Worm (Caenorhabditis elegans): ENCODE results near the gene srlf-23.
"Not testable (repeated sequence)": the region's sequence is repeated elsewhere in the genome, so short reads cannot be mapped to it uniquely, and the experiment has no call there.

The srlf-23 gene

ce11 chrV:904232-904983, 11.1 kb upstream of the srlf-23 start, which contains the start of gene trm-2A:
trm-2A (plus strand) TSS chrV:904963.
- TF ChIP-seq hmg-4 (GFP tag; optimal IDR thresholded peaks at IDR 0.05): no peak
- peak; percentile 62 for TF ChIP-seq F13C5.2 (tag; optimal IDR thresholded peaks at IDR 0.05)

ce11 chrV:903460-903859, 10.1 kb upstream of the srlf-23 start, which contains the start of gene fmo-5:
fmo-5 (minus strand) TSS chrV:903665.
- no peak for TF ChIP-seq ama-1 (optimal IDR thresholded peaks at IDR 0.05)
- TF ChIP-seq hmbx-1 (tag; optimal IDR thresholded peaks at IDR 0.05): no peak
- no peak for TF ChIP-seq B0310.2 (tag; optimal IDR thresholded peaks at IDR 0.05)
- TF ChIP-seq flt-1 (GFP tag; IDR thresholded peaks at IDR 0.05): no peak
- TF ChIP-seq hmg-4 (GFP tag; optimal IDR thresholded peaks at IDR 0.05): no peak
- no peak for TF ChIP-seq aly-1 (tag; optimal IDR thresholded peaks at IDR 0.05)
- TF ChIP-seq tbx-37 (GFP tag; conservative IDR thresholded peaks at IDR 0.05): no peak
- no peak for TF ChIP-seq ets-7 (tag; optimal IDR thresholded peaks at IDR 0.05)
- no peak for TF ChIP-seq ceh-36 (tag; optimal IDR thresholded peaks at IDR 0.05)
- TF ChIP-seq scrt-1 (GFP tag; IDR thresholded peaks at IDR 0.05): no peak
- no peak for TF ChIP-seq hnd-1 (tag; optimal IDR thresholded peaks at IDR 0.05)
- no peak for TF ChIP-seq F13C5.2 (tag; optimal IDR thresholded peaks at IDR 0.05)
- no peak for TF ChIP-seq tbx-11 (GFP tag; IDR thresholded peaks at IDR 0.05)
- no peak for TF ChIP-seq tra-4 (tag; optimal IDR thresholded peaks at IDR 0.05)
- TF ChIP-seq ceh-13 (GFP tag; optimal IDR thresholded peaks at IDR 0.05): no peak
- no peak for TF ChIP-seq sea-1 (GFP tag; conservative IDR thresholded peaks at IDR 0.05)
- no peak for TF ChIP-seq pes-1 (GFP tag; IDR thresholded peaks at IDR 0.05)

DNA sequence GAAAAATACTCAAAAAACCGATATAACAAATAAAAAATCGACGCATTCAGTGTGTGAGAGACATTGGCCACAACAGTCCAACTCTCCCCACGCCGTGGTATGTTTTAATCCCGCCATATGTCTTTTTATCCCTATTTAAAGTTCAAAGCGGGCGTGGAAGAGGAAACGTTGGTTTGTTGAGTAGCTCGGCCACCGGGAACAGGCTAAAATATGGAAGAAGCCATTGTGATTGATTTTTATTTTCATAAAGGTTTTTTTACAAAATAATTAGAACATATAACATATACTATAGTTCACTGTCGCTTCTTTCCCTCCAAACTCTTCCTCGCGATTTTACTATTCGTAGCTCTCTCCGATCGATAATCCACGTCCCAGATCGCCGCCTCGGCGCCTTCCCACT, 5.8 kb upstream of the srlf-23 start, which contains the start of gene nas-32:
Gene nas-32, minus strand, starts transcription at position 101 of the 400 bp plus-strand sequence.
- TF ChIP-seq ama-1 (optimal IDR thresholded peaks at IDR 0.05): no peak
- TF ChIP-seq tra-4 (tag; optimal IDR thresholded peaks at IDR 0.05): no peak
- no peak for TF ChIP-seq ceh-36 (tag; optimal IDR thresholded peaks at IDR 0.05)
- no peak for TF ChIP-seq aly-1 (tag; optimal IDR thresholded peaks at IDR 0.05)
- no peak for TF ChIP-seq tbx-37 (GFP tag; conservative IDR thresholded peaks at IDR 0.05)
- TF ChIP-seq pes-1 (GFP tag; IDR thresholded peaks at IDR 0.05): no peak
- no peak for TF ChIP-seq scrt-1 (GFP tag; IDR thresholded peaks at IDR 0.05)
- no peak for TF ChIP-seq sea-1 (GFP tag; conservative IDR thresholded peaks at IDR 0.05)
- TF ChIP-seq F13C5.2 (tag; optimal IDR thresholded peaks at IDR 0.05): no peak
- TF ChIP-seq tbx-11 (GFP tag; IDR thresholded peaks at IDR 0.05): no peak
- TF ChIP-seq flt-1 (GFP tag; IDR thresholded peaks at IDR 0.05): no peak
- TF ChIP-seq B0310.2 (tag; optimal IDR thresholded peaks at IDR 0.05): no peak
- no peak for TF ChIP-seq ets-7 (tag; optimal IDR thresholded peaks at IDR 0.05)
- no peak for TF ChIP-seq ceh-13 (GFP tag; optimal IDR thresholded peaks at IDR 0.05)
- TF ChIP-seq hmbx-1 (tag; optimal IDR thresholded peaks at IDR 0.05): no peak
- no peak for TF ChIP-seq hnd-1 (tag; optimal IDR thresholded peaks at IDR 0.05)
- no peak for TF ChIP-seq hmg-4 (GFP tag; optimal IDR thresholded peaks at IDR 0.05)

ce11 chrV:890835-891234, 2.5 kb downstream of the srlf-23 start, which contains the start of gene srlf-22:
srlf-22 (plus strand) TSS chrV:891135.
- not testable (repeated sequence) for TF ChIP-seq hmg-4 (GFP tag; optimal IDR thresholded peaks at IDR 0.05); aly-1 (tag; optimal IDR thresholded peaks at IDR 0.05); scrt-1 (GFP tag; IDR thresholded peaks at IDR 0.05)

ce11 chrV:890423-890822, 2.9 kb downstream of the srlf-23 start, which contains the start of gene srlf-21:
srlf-21 (minus strand) TSS chrV:890523.
- TF ChIP-seq B0310.2 (tag; optimal IDR thresholded peaks at IDR 0.05): no peak
- TF ChIP-seq hmg-4 (GFP tag; optimal IDR thresholded peaks at IDR 0.05): no peak
- TF ChIP-seq scrt-1 (GFP tag; IDR thresholded peaks at IDR 0.05): no peak
- no peak for TF ChIP-seq tbx-11 (GFP tag; IDR thresholded peaks at IDR 0.05)
- TF ChIP-seq ceh-13 (GFP tag; optimal IDR thresholded peaks at IDR 0.05): no peak
- no peak for TF ChIP-seq hmbx-1 (tag; optimal IDR thresholded peaks at IDR 0.05)
- no peak for TF ChIP-seq ceh-36 (tag; optimal IDR thresholded peaks at IDR 0.05)
- no peak for TF ChIP-seq F13C5.2 (tag; optimal IDR thresholded peaks at IDR 0.05)

ce11 chrV:889216-889615, 4.1 kb downstream of the srlf-23 start, which contains the start of gene T02B11.6:
T02B11.6 (minus strand) TSS chrV:889316.
- TF ChIP-seq hnd-1 (tag; optimal IDR thresholded peaks at IDR 0.05): no peak
- no peak for TF ChIP-seq ceh-36 (tag; optimal IDR thresholded peaks at IDR 0.05)
- no peak for TF ChIP-seq B0310.2 (tag; optimal IDR thresholded peaks at IDR 0.05)
- TF ChIP-seq hmbx-1 (tag; optimal IDR thresholded peaks at IDR 0.05): no peak
- no peak for TF ChIP-seq hmg-4 (GFP tag; optimal IDR thresholded peaks at IDR 0.05)
- TF ChIP-seq tbx-37 (GFP tag; conservative IDR thresholded peaks at IDR 0.05): no peak
- no peak for TF ChIP-seq aly-1 (tag; optimal IDR thresholded peaks at IDR 0.05)

DNA sequence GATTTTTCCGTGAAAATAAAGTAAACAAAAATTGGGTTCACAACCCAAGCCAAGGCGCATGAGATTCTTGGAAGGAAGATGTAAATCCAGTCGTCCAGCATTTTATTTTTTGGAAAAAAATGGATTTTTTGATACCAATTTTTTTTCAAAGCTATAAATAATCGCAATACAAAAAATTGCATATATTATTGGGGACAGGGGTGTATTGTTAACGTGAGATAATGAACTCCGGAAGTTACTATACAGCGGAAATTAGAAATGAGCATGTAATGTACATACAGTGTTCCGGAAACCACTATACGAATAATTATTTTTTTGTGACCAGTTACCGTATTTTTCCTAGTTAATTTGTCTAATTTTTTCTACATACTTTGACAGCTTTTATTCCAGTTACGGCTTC, 9.0 kb downstream of the srlf-23 start, which contains the start of gene srj-38:
Gene srj-38, minus strand, starts transcription at position 101 of the 400 bp plus-strand sequence.
- no peak for TF ChIP-seq hmg-4 (GFP tag; optimal IDR thresholded peaks at IDR 0.05)
- no peak for TF ChIP-seq tra-4 (tag; optimal IDR thresholded peaks at IDR 0.05)
- TF ChIP-seq tbx-11 (GFP tag; IDR thresholded peaks at IDR 0.05): no peak
- no peak for TF ChIP-seq hnd-1 (tag; optimal IDR thresholded peaks at IDR 0.05)
- no peak for TF ChIP-seq aly-1 (tag; optimal IDR thresholded peaks at IDR 0.05)
- no peak for TF ChIP-seq ceh-13 (GFP tag; optimal IDR thresholded peaks at IDR 0.05)
- TF ChIP-seq ets-7 (tag; optimal IDR thresholded peaks at IDR 0.05): no peak
- TF ChIP-seq ceh-36 (tag; optimal IDR thresholded peaks at IDR 0.05): no peak
- TF ChIP-seq pes-1 (GFP tag; IDR thresholded peaks at IDR 0.05): no peak

DNA sequence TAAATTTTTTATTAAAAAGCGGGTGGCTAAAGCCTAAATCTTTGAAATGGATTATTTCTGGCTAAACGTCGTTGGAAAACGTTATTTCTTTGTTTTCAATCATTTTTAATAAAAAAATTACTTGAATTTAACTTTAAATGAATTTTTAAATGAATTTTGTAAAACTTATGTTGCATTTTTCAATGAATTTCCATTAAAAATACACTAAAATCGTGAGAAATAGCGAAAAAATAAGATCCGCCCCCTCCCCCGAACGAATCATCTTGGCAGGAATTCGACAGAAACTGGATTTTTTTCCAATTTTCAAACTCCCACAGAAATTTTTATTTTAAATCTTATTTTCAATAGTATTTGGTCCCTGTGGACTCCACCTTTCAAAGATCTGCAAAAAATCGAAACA, 14.2 kb downstream of the srlf-23 start, which contains the start of gene srg-53:
Gene srg-53, plus strand, starts transcription at position 301 of the 400 bp plus-strand sequence.
- no peak for TF ChIP-seq flt-1 (GFP tag; IDR thresholded peaks at IDR 0.05)
- no peak for TF ChIP-seq hmg-4 (GFP tag; optimal IDR thresholded peaks at IDR 0.05)
- TF ChIP-seq ceh-13 (GFP tag; optimal IDR thresholded peaks at IDR 0.05): no peak
